Fruit fly (Drosophila melanogaster) whole organism, adult: ENCODE results near the gene Veneno.
A peak's percentile ranks its signal among the peaks of the same experiment; 100 is the strongest.

Source experiments
- CG11617 ChIP-seq: fragments of 200-800 bp; sonication (Bioruptor generic); optimal IDR thresholded peaks from 2 replicates; lab custom pipeline; 2017; ENCODE audit warnings: mild to moderate bottlenecking, missing biosample characterization, missing genetic modification reagents, missing genetic modification characterization
- CG12768 ChIP-seq: fragments of 200-800 bp; sonication (Bioruptor generic); optimal IDR thresholded peaks from 2 replicates; lab custom pipeline; 2017; ENCODE audit warnings: missing biosample characterization, missing genetic modification characterization, mild to moderate bottlenecking, moderate library complexity, missing genetic modification reagents
- CG14711 ChIP-seq: fragments of 200-800 bp; sonication (Bioruptor generic); optimal IDR thresholded peaks from 2 replicates; lab custom pipeline; 2018; ENCODE audit warnings: missing biosample characterization, mild to moderate bottlenecking, missing genetic modification characterization, moderate library complexity
- CG1620 ChIP-seq: fragments of 200-800 bp; sonication (Bioruptor generic); optimal IDR thresholded peaks from 2 replicates; lab custom pipeline; 2016; ENCODE audit warnings: missing biosample characterization, missing genetic modification characterization
- CG33017 ChIP-seq: fragments of 200-800 bp; sonication (Bioruptor generic); optimal IDR thresholded peaks from 2 replicates; lab custom pipeline; 2018; ENCODE audit warnings: missing biosample characterization, mild to moderate bottlenecking, missing genetic modification characterization, moderate library complexity
- CG5204 ChIP-seq: fragments of 200-800 bp; sonication (Bioruptor generic); optimal IDR thresholded peaks from 2 replicates; lab custom pipeline; 2016; ENCODE audit warnings: missing biosample characterization, missing genetic modification characterization
- CG7101 ChIP-seq: fragments of 200-800 bp; sonication (Bioruptor generic); optimal IDR thresholded peaks from 2 replicates; lab custom pipeline; 2018; ENCODE audit warnings: missing biosample characterization, mild to moderate bottlenecking, missing genetic modification characterization, moderate library complexity
- Clk ChIP-seq: fragments of 200-800 bp; sonication (Bioruptor generic); optimal IDR thresholded peaks from 2 replicates; lab custom pipeline; 2017; ENCODE audit warnings: missing biosample characterization, missing genetic modification characterization
- Crg-1 ChIP-seq: fragments of 200-800 bp; sonication (Bioruptor generic); optimal IDR thresholded peaks from 2 replicates; lab custom pipeline; 2016; ENCODE audit warnings: missing biosample characterization, missing genetic modification characterization
- Hr96 ChIP-seq: fragments of 200-800 bp; sonication (Bioruptor generic); optimal IDR thresholded peaks from 2 replicates; lab custom pipeline; 2016; ENCODE audit warnings: missing biosample characterization, missing genetic modification characterization
- Mnt ChIP-seq: fragments of 200-800 bp; sonication (Bioruptor generic); optimal IDR thresholded peaks from 2 replicates; lab custom pipeline; 2016; ENCODE audit warnings: missing biosample characterization, mild to moderate bottlenecking, missing genetic modification characterization
- bab1 ChIP-seq: fragments of 200-800 bp; sonication (Bioruptor generic); optimal IDR thresholded peaks from 3 replicates; lab custom pipeline; 2019; ENCODE audit warnings: missing biosample characterization, mild to moderate bottlenecking, missing genetic modification characterization, moderate library complexity
- cic ChIP-seq: fragments of 200-800 bp; sonication (Bioruptor generic); optimal IDR thresholded peaks from 2 replicates; lab custom pipeline; 2017; ENCODE audit warnings: missing biosample characterization, mild to moderate bottlenecking, missing genetic modification characterization, moderate library complexity
- cnc ChIP-seq, 2 experiments: fragments of >200 bp; optimal IDR thresholded peaks; 2 replicates each; lab custom pipeline; 2017
- kay ChIP-seq: fragments of 200-800 bp; sonication (Bioruptor generic); peaks from one replicate; lab custom pipeline; 2016; ENCODE audit warnings: missing biosample characterization, missing genetic modification characterization, borderline replicate concordance
- ovo ChIP-seq: fragments of 200-800 bp; sonication (Bioruptor generic); optimal IDR thresholded peaks from 2 replicates; lab custom pipeline; 2016; ENCODE audit warnings: missing biosample characterization, missing genetic modification characterization
- pad ChIP-seq: fragments of 200-800 bp; sonication (Bioruptor generic); optimal IDR thresholded peaks from 3 replicates; lab custom pipeline; 2017; ENCODE audit warnings: missing biosample characterization, missing genetic modification characterization, mild to moderate bottlenecking, moderate library complexity, missing genetic modification reagents
- tj ChIP-seq: fragments of 200-800 bp; sonication (Bioruptor generic); optimal IDR thresholded peaks from 3 replicates; lab custom pipeline; 2017; ENCODE audit warnings: missing biosample characterization, mild to moderate bottlenecking, missing genetic modification characterization, moderate library complexity
- toe ChIP-seq: fragments of 200-800 bp; sonication (Bioruptor generic); optimal IDR thresholded peaks from 2 replicates; lab custom pipeline; 2016; ENCODE audit warnings: missing biosample characterization, missing genetic modification characterization

Veneno gene

dm6 chr3R:8362259-8362876 lies at the start of gene Veneno, which contains the start of gene CG7963:
Veneno (minus strand) TSS chr3R:8362554.
CG7963 (plus strand) TSS chr3R:8362826.
- no peak for TF ChIP-seq Crg-1 (GFP tag; lab: Kevin White, UChicago)
- TF ChIP-seq Clk: no peak
- no peak for TF ChIP-seq Mnt (GFP tag; lab: Kevin White, UChicago)
- no peak for TF ChIP-seq cic (GFP tag; lab: Kevin White, UChicago)
- TF ChIP-seq CG1620 (GFP tag; lab: Kevin White, UChicago): no peak
- TF ChIP-seq cnc (optimal IDR thresholded peaks at IDR 0.05; lab: Kevin White, UChicago): no peak
- TF ChIP-seq Hr96 (GFP tag; lab: Kevin White, UChicago): no peak
- TF ChIP-seq CG33017: no peak
- TF ChIP-seq bab1 (GFP tag; lab: Kevin White, UChicago): peak; percentile 4
- TF ChIP-seq tj: peak; percentile 65
- TF ChIP-seq ovo: peak; percentile 68
- TF ChIP-seq CG12768: no peak
- no peak for TF ChIP-seq pad (GFP tag; lab: Kevin White, UChicago)
- no peak for TF ChIP-seq toe
- no peak for TF ChIP-seq CG11617 (GFP tag; lab: Kevin White, UChicago)
- no peak for TF ChIP-seq CG14711
- TF ChIP-seq CG5204 (GFP tag; lab: Kevin White, UChicago): no peak

dm6 chr3R:8389636-8390035 lies 27.3 kb upstream of the Veneno start:
- TF ChIP-seq CG1620 (GFP tag; lab: Kevin White, UChicago): no peak
- TF ChIP-seq Crg-1 (GFP tag; lab: Kevin White, UChicago): no peak

- no peak for TF ChIP-seq Crg-1 (GFP tag; lab: Kevin White, UChicago)
- TF ChIP-seq CG7101: no peak
- TF ChIP-seq toe: no peak
- TF ChIP-seq CG14711: no peak
Observed at dm6 chr3R:8368553-8368952, 6.2 kb upstream of the Veneno start.

- TF ChIP-seq pad (GFP tag; lab: Kevin White, UChicago) (no peak), CG11617 (GFP tag; lab: Kevin White, UChicago) (no peak), cic (GFP tag; lab: Kevin White, UChicago) (no peak), tj (peak; percentile 69), Clk (no peak), Mnt (GFP tag; lab: Kevin White, UChicago) (peak; percentile 60), Crg-1 (GFP tag; lab: Kevin White, UChicago) (no peak), CG7101 (no peak), kay (GFP tag; lab: Kevin White, UChicago) (peak; percentile 93)
Observed at dm6 chr3R:8358004-8358403, 4.3 kb downstream of the Veneno start.

- no peak for TF ChIP-seq Hr96 (GFP tag; lab: Kevin White, UChicago)
- TF ChIP-seq cic (GFP tag; lab: Kevin White, UChicago): peak; percentile 17
Observed at dm6 chr3R:8357372-8357992, 4.9 kb downstream of the Veneno start.

dm6 chr3R:8356626-8357290 lies 5.6 kb downstream of the Veneno start, which contains the start of gene stck:
stck (plus strand) TSS chr3R:8356978.
- TF ChIP-seq Hr96 (GFP tag; lab: Kevin White, UChicago): peak; percentile 4
- TF ChIP-seq CG11617 (GFP tag; lab: Kevin White, UChicago): no peak
- peak; percentile 49 for TF ChIP-seq CG1620 (GFP tag; lab: Kevin White, UChicago)
- TF ChIP-seq CG12768: no peak
- TF ChIP-seq kay (GFP tag; lab: Kevin White, UChicago): peak; percentile 69
- TF ChIP-seq Mnt (GFP tag; lab: Kevin White, UChicago): peak; percentile 30
- no peak for TF ChIP-seq pad (GFP tag; lab: Kevin White, UChicago)
- TF ChIP-seq cic (GFP tag; lab: Kevin White, UChicago): peak; percentile 89

- peak; percentile 18 for TF ChIP-seq bab1 (GFP tag; lab: Kevin White, UChicago)
- TF ChIP-seq CG11617 (GFP tag; lab: Kevin White, UChicago): no peak
- TF ChIP-seq CG5204 (GFP tag; lab: Kevin White, UChicago): peak; percentile 5
- TF ChIP-seq Mnt (GFP tag; lab: Kevin White, UChicago): no peak
- TF ChIP-seq cic (GFP tag; lab: Kevin White, UChicago): no peak
- TF ChIP-seq CG14711: peak; percentile 37
- peak; percentile 0 for TF ChIP-seq CG7101
- TF ChIP-seq Hr96 (GFP tag; lab: Kevin White, UChicago): peak; percentile 1
- TF ChIP-seq Crg-1 (GFP tag; lab: Kevin White, UChicago): no peak
Observed at dm6 chr3R:8355579-8355978, 6.8 kb downstream of the Veneno start.
